Worm (Caenorhabditis elegans) whole organism, mixed stage, embryonic: ENCODE measurements around the gene C06B3.16.

ENCODE experiments used
- bed-3 ChIP-seq: fragments of 200-800 bp; sonication (Bioruptor generic); optimal IDR thresholded peaks from 3 replicates; lab custom pipeline; 2018; ENCODE audit warnings: mild to moderate bottlenecking, missing genetic modification characterization, moderate library complexity, missing compliant biosample characterization
- blmp-1 ChIP-seq: fragments of 150-350 bp; optimal IDR thresholded peaks from 2 replicates; lab custom pipeline; 2014; ENCODE audit warnings: missing biosample characterization, missing genetic modification characterization
- ceh-39 ChIP-seq: fragments of 150-350 bp; optimal IDR thresholded peaks from 2 replicates; lab custom pipeline; 2014; ENCODE audit warnings: missing biosample characterization, missing genetic modification characterization
- ceh-43 ChIP-seq: fragments of 200-800 bp; sonication (Bioruptor generic); optimal IDR thresholded peaks from 2 replicates; lab custom pipeline; 2018; ENCODE audit warnings: mild to moderate bottlenecking, missing genetic modification characterization, moderate library complexity, missing compliant biosample characterization
- ceh-83 ChIP-seq: fragments of 200-800 bp; sonication (Bioruptor generic); optimal IDR thresholded peaks from 2 replicates; lab custom pipeline; 2018; ENCODE audit warnings: mild to moderate bottlenecking, missing genetic modification characterization, missing compliant biosample characterization
- ces-1 ChIP-seq: fragments of 150-350 bp; optimal IDR thresholded peaks from 2 replicates; lab custom pipeline; 2014; ENCODE audit warnings: missing biosample characterization, missing genetic modification reagents, missing genetic modification characterization
- elt-3 ChIP-seq: fragments of 150-350 bp; optimal IDR thresholded peaks from 2 replicates; lab custom pipeline; 2014; ENCODE audit warnings: missing biosample characterization, missing genetic modification characterization
- flh-1 ChIP-seq: fragments of 200-800 bp; sonication (Bioruptor generic); optimal IDR thresholded peaks from 2 replicates; lab custom pipeline; 2018; ENCODE audit warnings: mild to moderate bottlenecking, missing genetic modification characterization, moderate library complexity, missing compliant biosample characterization
- ham-2 ChIP-seq: fragments of 200-800 bp; sonication (Bioruptor generic); optimal IDR thresholded peaks from 2 replicates; lab custom pipeline; 2018; ENCODE audit warnings: mild to moderate bottlenecking, missing genetic modification characterization, missing compliant biosample characterization
- hlh-1 ChIP-seq: fragments of 150-350 bp; optimal IDR thresholded peaks from 2 replicates; lab custom pipeline; 2014; ENCODE audit warnings: missing biosample characterization, missing genetic modification reagents, missing genetic modification characterization
- lin-13 ChIP-seq: fragments of 150-350 bp; optimal IDR thresholded peaks from 2 replicates; lab custom pipeline; 2014; ENCODE audit warnings: missing biosample characterization, missing genetic modification characterization
- lin-32 ChIP-seq: fragments of 200-800 bp; sonication (Bioruptor generic); optimal IDR thresholded peaks from 2 replicates; lab custom pipeline; 2018; ENCODE audit warnings: mild to moderate bottlenecking, missing genetic modification characterization, missing compliant biosample characterization
- lsy-2 ChIP-seq: fragments of 150-350 bp; optimal IDR thresholded peaks from 2 replicates; lab custom pipeline; 2014; ENCODE audit warnings: missing biosample characterization, missing genetic modification characterization
- mab-5 ChIP-seq: fragments of 150-350 bp; optimal IDR thresholded peaks from 2 replicates; lab custom pipeline; 2014; ENCODE audit warnings: missing biosample characterization, missing genetic modification characterization
- mep-1 ChIP-seq: fragments of 150-350 bp; optimal IDR thresholded peaks from 2 replicates; lab custom pipeline; 2017; ENCODE audit warnings: missing biosample characterization, missing genetic modification reagents, missing genetic modification characterization, inconsistent platforms
- mls-2 ChIP-seq: sonication (generic microtip); optimal IDR thresholded peaks from 2 replicates; lab custom pipeline; 2016; ENCODE audit warnings: mild to moderate bottlenecking, missing genetic modification characterization, moderate library complexity, missing compliant biosample characterization
- nhr-12 ChIP-seq: fragments of 150-350 bp; optimal IDR thresholded peaks from 2 replicates; lab custom pipeline; 2014; ENCODE audit warnings: missing biosample characterization, missing genetic modification characterization
- nhr-2 ChIP-seq: fragments of 150-350 bp; optimal IDR thresholded peaks from 2 replicates; lab custom pipeline; 2014; ENCODE audit warnings: missing biosample characterization, missing genetic modification characterization
- nhr-237 ChIP-seq: fragments of 150-350 bp; optimal IDR thresholded peaks from 2 replicates; lab custom pipeline; 2014; ENCODE audit warnings: missing biosample characterization, missing genetic modification characterization
- nhr-28 ChIP-seq: fragments of 150-350 bp; optimal IDR thresholded peaks from 2 replicates; lab custom pipeline; 2014; ENCODE audit warnings: missing biosample characterization, missing genetic modification characterization
- nhr-76 ChIP-seq: sonication (generic microtip); optimal IDR thresholded peaks from 2 replicates; lab custom pipeline; 2017; ENCODE audit warnings: missing biosample characterization, missing genetic modification characterization
- pha-4 ChIP-seq: fragments of 150-350 bp; optimal IDR thresholded peaks from 2 replicates; lab custom pipeline; 2018; ENCODE audit warnings: missing biosample characterization, missing genetic modification reagents, missing genetic modification characterization
- sem-2 ChIP-seq: fragments of 200-800 bp; sonication (Bioruptor generic); optimal IDR thresholded peaks from 2 replicates; lab custom pipeline; 2018; ENCODE audit warnings: mild to moderate bottlenecking, missing genetic modification characterization, missing compliant biosample characterization
- snpc-4 ChIP-seq: fragments of 150-350 bp; optimal IDR thresholded peaks from 2 replicates; lab custom pipeline; 2014; ENCODE audit warnings: missing biosample characterization, missing genetic modification characterization
- sptf-1 ChIP-seq: sonication (generic microtip); optimal IDR thresholded peaks from 2 replicates; lab custom pipeline; 2017; ENCODE audit warnings: mild to moderate bottlenecking, missing genetic modification characterization, moderate library complexity, missing compliant biosample characterization
- tbx-8 ChIP-seq: fragments of 200-800 bp; sonication (Bioruptor generic); optimal IDR thresholded peaks from 2 replicates; lab custom pipeline; 2018; ENCODE audit warnings: mild to moderate bottlenecking, missing genetic modification characterization, moderate library complexity, missing compliant biosample characterization
- unc-120 ChIP-seq: sonication (generic microtip); optimal IDR thresholded peaks from 2 replicates; lab custom pipeline; 2017; ENCODE audit warnings: missing genetic modification characterization, missing compliant biosample characterization; ENCODE audit not compliant: poor library complexity, severe bottlenecking
- unc-39 ChIP-seq: fragments of 150-350 bp; optimal IDR thresholded peaks from 2 replicates; lab custom pipeline; 2014; ENCODE audit warnings: missing biosample characterization, missing genetic modification characterization
- unc-62 ChIP-seq: fragments of 150-350 bp; optimal IDR thresholded peaks from 2 replicates; lab custom pipeline; 2014; ENCODE audit warnings: missing biosample characterization, missing genetic modification reagents, missing genetic modification characterization
- ztf-11 ChIP-seq: fragments of 150-350 bp; optimal IDR thresholded peaks from 2 replicates; lab custom pipeline; 2014; ENCODE audit warnings: missing biosample characterization, missing genetic modification characterization

The C06B3.16 gene

ce11 chrV:13902495-13902894, 28.8 kb upstream of the C06B3.16 start, which contains the start of gene C06B3.1:
Gene C06B3.1 (plus strand): TSS chrV:13902795.
- TF ChIP-seq ceh-43 (no peak), mab-5 (no peak), mls-2 (tag; lab: Kevin White, UChicago) (no peak), elt-3 (tag; lab: Kevin White, UChicago) (no peak), lsy-2 (tag; lab: Kevin White, UChicago) (no peak), lin-13 (no peak), bed-3 (GFP tag; lab: Kevin White, UChicago) (no peak), nhr-2 (no peak), ceh-83 (GFP tag; lab: Kevin White, UChicago) (no peak), nhr-12 (tag; lab: Kevin White, UChicago) (no peak), lin-32 (GFP tag; lab: Kevin White, UChicago) (no peak)

- TF ChIP-seq sptf-1 (tag; lab: Kevin White, UChicago): no peak
- no peak for TF ChIP-seq lsy-2 (tag; lab: Kevin White, UChicago)
- TF ChIP-seq nhr-76 (tag; lab: Kevin White, UChicago): no peak
- no peak for TF ChIP-seq mab-5
- no peak for TF ChIP-seq sem-2
- TF ChIP-seq elt-3 (tag; lab: Kevin White, UChicago): no peak
- TF ChIP-seq hlh-1 (tag; lab: Kevin White, UChicago): no peak
- TF ChIP-seq bed-3 (GFP tag; lab: Kevin White, UChicago): no peak
- no peak for TF ChIP-seq nhr-2
- TF ChIP-seq nhr-237 (tag; lab: Kevin White, UChicago): no peak
- no peak for TF ChIP-seq pha-4 (tag; lab: Kevin White, UChicago)
- no peak for TF ChIP-seq mep-1
- TF ChIP-seq nhr-28 (tag; lab: Kevin White, UChicago): no peak
- no peak for TF ChIP-seq lin-13
- no peak for TF ChIP-seq flh-1 (GFP tag; lab: Kevin White, UChicago)
- no peak for TF ChIP-seq ztf-11 (tag; lab: Kevin White, UChicago)
Observed at ce11 chrV:13904446-13904845, 26.9 kb upstream of the C06B3.16 start, which contains the start of gene stdh-3. Gene stdh-3 (plus strand): TSS chrV:13904611.

ce11 chrV:13906166-13906565, 25.2 kb upstream of the C06B3.16 start, which contains the start of gene stdh-1:
Gene stdh-1 (plus strand): TSS chrV:13906492.
- no peak for TF ChIP-seq unc-120 (tag; lab: Kevin White, UChicago)
- peak; percentile 79 for TF ChIP-seq ces-1 (GFP tag; lab: Kevin White, UChicago)

- no peak for TF ChIP-seq blmp-1 (tag; lab: Kevin White, UChicago)
- no peak for TF ChIP-seq mep-1
- TF ChIP-seq tbx-8 (GFP tag; lab: Kevin White, UChicago): no peak
- no peak for TF ChIP-seq lin-13
- TF ChIP-seq nhr-237 (tag; lab: Kevin White, UChicago): no peak
- no peak for TF ChIP-seq hlh-1 (tag; lab: Kevin White, UChicago)
- TF ChIP-seq unc-62 (GFP tag; lab: Kevin White, UChicago): no peak
- no peak for TF ChIP-seq ceh-39
- no peak for TF ChIP-seq ham-2 (GFP tag; lab: Kevin White, UChicago)
- no peak for TF ChIP-seq unc-39 (tag; lab: Kevin White, UChicago)
- no peak for TF ChIP-seq lsy-2 (tag; lab: Kevin White, UChicago)
- TF ChIP-seq, all 35 proteins: peak for 0
Observed at ce11 chrV:13907557-13908104, 23.7 kb upstream of the C06B3.16 start.

ce11 chrV:13908120-13908915, 23.0 kb upstream of the C06B3.16 start:
- no peak for TF ChIP-seq lsy-2 (tag; lab: Kevin White, UChicago)
- no peak for TF ChIP-seq elt-3 (tag; lab: Kevin White, UChicago)
- no peak for TF ChIP-seq ham-2 (GFP tag; lab: Kevin White, UChicago)
- TF ChIP-seq pha-4 (tag; lab: Kevin White, UChicago): no peak
- no peak for TF ChIP-seq ceh-39
- no peak for TF ChIP-seq nhr-2
- TF ChIP-seq ceh-83 (GFP tag; lab: Kevin White, UChicago): no peak
- no peak for TF ChIP-seq snpc-4 (tag; lab: Kevin White, UChicago)
- no peak for TF ChIP-seq mab-5
- no peak for TF ChIP-seq ceh-43
- TF ChIP-seq ces-1 (GFP tag; lab: Kevin White, UChicago): no peak
- no peak for TF ChIP-seq flh-1 (GFP tag; lab: Kevin White, UChicago)
- no peak for TF ChIP-seq hlh-1 (tag; lab: Kevin White, UChicago)
- TF ChIP-seq tbx-8 (GFP tag; lab: Kevin White, UChicago): no peak
- TF ChIP-seq, all 35 proteins: peak for 0
